Worm (Caenorhabditis elegans) whole organism, young adult: Measurements from ENCODE around the gene C31A11.13.

Experiments
- F33H1.4 ChIP-seq: fragments of 200-800 bp; sonication (Bioruptor generic); IDR thresholded peaks from 2 replicates; pipeline ENCODE4 v1.3.6; 2022; ENCODE audit warnings: missing genetic modification reagents, missing genetic modification characterization, missing compliant biosample characterization
- F49E8.2 ChIP-seq: sonication (generic microtip); optimal IDR thresholded peaks from 3 replicates; lab custom pipeline; 2017; ENCODE audit warnings: missing genetic modification characterization, mild to moderate bottlenecking, missing compliant biosample characterization, antibody characterized with exemption, moderate library complexity; ENCODE audit not compliant: insufficient read depth
- F55B11.4 ChIP-seq: sonication (generic microtip); optimal IDR thresholded peaks from 2 replicates; lab custom pipeline; 2016; ENCODE audit warnings: missing compliant biosample characterization, missing genetic modification characterization, borderline replicate concordance; ENCODE audit not compliant: insufficient read depth
- Y53G8AR.9 ChIP-seq: fragments of 200-800 bp; sonication (Bioruptor generic); conservative IDR thresholded peaks from 2 replicates; pipeline ENCODE4 v1.3.6; 2022; ENCODE audit warnings: missing genetic modification reagents, missing genetic modification characterization, missing compliant biosample characterization
- dpl-1 ChIP-seq: fragments of 150-350 bp; optimal IDR thresholded peaks from 2 replicates; lab custom pipeline; 2014; ENCODE audit warnings: missing biosample characterization, missing genetic modification reagents, missing genetic modification characterization
- lin-26 ChIP-seq: fragments of 200-800 bp; sonication (Bioruptor generic); IDR thresholded peaks from 2 replicates; pipeline ENCODE4 v1.3.6; 2022; ENCODE audit warnings: missing genetic modification reagents, missing genetic modification characterization, missing compliant biosample characterization
- pha-4 ChIP-seq: fragments of 150-350 bp; sonication (generic microtip); optimal IDR thresholded peaks from 2 replicates; lab custom pipeline; 2014; ENCODE audit warnings: missing biosample characterization, missing genetic modification reagents, missing genetic modification characterization
- tbp1 ChIP-seq: fragments of 200-800 bp; sonication (Bioruptor generic); optimal IDR thresholded peaks from 2 replicates; lab custom pipeline; 2018; ENCODE audit warnings: mild to moderate bottlenecking, missing genetic modification characterization, missing compliant biosample characterization
- unc-62 ChIP-seq: fragments of 150-350 bp; optimal IDR thresholded peaks from 2 replicates; lab custom pipeline; 2014; ENCODE audit warnings: missing biosample characterization, missing genetic modification reagents, missing genetic modification characterization

DNA sequence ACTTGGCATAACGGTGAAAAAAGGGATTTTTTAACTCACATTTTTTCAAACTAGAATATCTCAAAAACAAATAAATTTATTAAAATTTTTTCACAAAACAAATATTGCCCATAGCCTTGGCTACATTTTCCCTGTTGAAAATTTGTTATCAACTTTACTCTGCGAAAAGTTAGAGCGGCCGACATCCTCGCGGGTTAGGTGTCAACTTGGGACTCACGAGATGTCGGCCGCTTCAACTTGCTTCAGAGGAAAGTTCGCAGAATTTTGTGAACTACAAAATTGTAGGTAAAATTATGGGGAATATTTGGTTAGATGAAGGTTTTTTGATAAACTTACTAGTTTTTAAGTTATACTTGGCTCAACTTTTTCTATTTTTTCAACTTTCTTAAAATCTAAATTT, 49.4 kb upstream of the C31A11.13 start:
- TF ChIP-seq dpl-1 (GFP tag; lab: Kevin White, UChicago): no peak
- no peak for TF ChIP-seq Y53G8AR.9 (GFP tag; lab: Robert Waterston, UW)
- no peak for TF ChIP-seq lin-26 (GFP tag; lab: Robert Waterston, UW)
- TF ChIP-seq unc-62 (GFP tag; lab: Kevin White, UChicago): no peak
- TF ChIP-seq tbp1 (GFP tag; lab: Kevin White, UChicago): no peak
- no peak for TF ChIP-seq pha-4
- TF ChIP-seq F55B11.4: no peak
- TF ChIP-seq F33H1.4 (GFP tag; lab: Robert Waterston, UW): no peak
- no peak for TF ChIP-seq F49E8.2 (tag; lab: Kevin White, UChicago)
